Worm (Caenorhabditis elegans): ENCODE results near the gene nhr-9.

- TF ChIP-seq B0310.2 (tag; optimal IDR thresholded peaks at IDR 0.05) (no peak), ceh-36 (tag; optimal IDR thresholded peaks at IDR 0.05) (no peak), ets-7 (tag; optimal IDR thresholded peaks at IDR 0.05) (no peak), ama-1 (optimal IDR thresholded peaks at IDR 0.05) (no peak), hnd-1 (tag; optimal IDR thresholded peaks at IDR 0.05) (no peak), hmg-4 (GFP tag; optimal IDR thresholded peaks at IDR 0.05) (no peak), scrt-1 (GFP tag; IDR thresholded peaks at IDR 0.05) (no peak), flt-1 (GFP tag; IDR thresholded peaks at IDR 0.05) (no peak), tbx-37 (GFP tag; conservative IDR thresholded peaks at IDR 0.05) (no peak), hmbx-1 (tag; optimal IDR thresholded peaks at IDR 0.05) (no peak), sea-1 (GFP tag; conservative IDR thresholded peaks at IDR 0.05) (no peak), ceh-13 (GFP tag; optimal IDR thresholded peaks at IDR 0.05) (no peak), F13C5.2 (tag; optimal IDR thresholded peaks at IDR 0.05) (no peak), pes-1 (GFP tag; IDR thresholded peaks at IDR 0.05) (no peak)
Measured at ce11 chrIII:7067385-7067896, 27.8 kb upstream of the nhr-9 start, which contains the start of gene ger-1.
